Worm (Caenorhabditis elegans): ENCODE measurements around the gene asm-1.

The asm-1 gene

ce11 chrII:6943299-6944051, 33.6 kb downstream of the asm-1 start (continued):
- no peak for TF ChIP-seq ceh-20 (GFP tag; IDR thresholded peaks at IDR 0.05)
- no peak for TF ChIP-seq lin-1 (GFP tag; IDR thresholded peaks at IDR 0.05)
- peak; percentile 78 for TF ChIP-seq egl-43 (GFP tag; IDR thresholded peaks at IDR 0.05)
- no peak for TF ChIP-seq ZK546.5 (tag; optimal IDR thresholded peaks at IDR 0.05)
- peak; percentile 89 for TF ChIP-seq aha-1 (tag)
- TF ChIP-seq lsy-2 (tag; optimal IDR thresholded peaks at IDR 0.05): no peak
- peak; percentile 30 for TF ChIP-seq mep-1 (tag; optimal IDR thresholded peaks at IDR 0.05)
- peak; percentile 43 for TF ChIP-seq nhr-77 (tag; optimal IDR thresholded peaks at IDR 0.05)
- no peak for TF ChIP-seq dmd-8 (GFP tag; IDR thresholded peaks at IDR 0.05)
- TF ChIP-seq hlh-11 (tag; optimal IDR thresholded peaks at IDR 0.05): peak; percentile 30
- TF ChIP-seq F26F4.8 (GFP tag; conservative IDR thresholded peaks at IDR 0.05): no peak
- peak; percentile 29 for TF ChIP-seq dmd-6 (GFP tag; IDR thresholded peaks at IDR 0.05)
- no peak for TF ChIP-seq spr-3 (GFP tag; optimal IDR thresholded peaks at IDR 0.05)
- TF ChIP-seq skn-1 (tag; optimal IDR thresholded peaks at IDR 0.05): no peak
- TF ChIP-seq set-16 (GFP tag; IDR thresholded peaks at IDR 0.05): peak; percentile 97
- peak in 1 of 2 experiments; percentile 31 for TF ChIP-seq hif-1 (tag; optimal IDR thresholded peaks at IDR 0.05)
- TF ChIP-seq daf-19 (GFP tag; conservative IDR thresholded peaks at IDR 0.05): no peak

ce11 chrII:6951250-6951806, 41.5 kb downstream of the asm-1 start, which contains the start of the genes malt-1 and ceh-38:
Gene malt-1, minus strand, starts transcription at chrII:6951300.
Gene ceh-38, plus strand, starts transcription at chrII:6951526.
- TF ChIP-seq egl-27 (tag; optimal IDR thresholded peaks at IDR 0.05) (no peak), ceh-44 (GFP tag; IDR thresholded peaks at IDR 0.05) (no peak), mxl-2 (GFP tag; conservative IDR thresholded peaks at IDR 0.05) (no peak), nhr-10 (tag; optimal IDR thresholded peaks at IDR 0.05) (peak; percentile 68), lin-13 (GFP tag; optimal IDR thresholded peaks at IDR 0.05) (peak; percentile 88), tag-97 (GFP tag; IDR thresholded peaks at IDR 0.05) (no peak), lir-3 (tag; optimal IDR thresholded peaks at IDR 0.05) (no peak), nhr-11 (tag; optimal IDR thresholded peaks at IDR 0.05) (peak; percentile 98), ZK546.5 (tag; optimal IDR thresholded peaks at IDR 0.05) (peak in 1 of 2 experiments; percentile 60), daf-16 (GFP tag; optimal IDR thresholded peaks at IDR 0.05) (peak; percentile 32 to 34), daf-16 (tag; optimal IDR thresholded peaks at IDR 0.05) (peak; percentile 90), nhr-6 (tag; optimal IDR thresholded peaks at IDR 0.05) (peak; percentile 95), jun-1 (tag; optimal IDR thresholded peaks at IDR 0.05) (peak; percentile 81), mdl-1 (tag; optimal IDR thresholded peaks at IDR 0.05) (peak; percentile 54 to 98), dpl-1 (GFP tag; optimal IDR thresholded peaks at IDR 0.05) (peak; percentile 83), nhr-237 (tag; optimal IDR thresholded peaks at IDR 0.05) (no peak), dmd-6 (GFP tag; IDR thresholded peaks at IDR 0.05) (peak; percentile 89), pha-4 (GFP tag; IDR thresholded peaks at IDR 0.05) (peak; percentile 64), pha-4 (tag; optimal IDR thresholded peaks at IDR 0.05) (no peak), spr-3 (GFP tag; optimal IDR thresholded peaks at IDR 0.05) (peak; percentile 12), vab-7 (GFP tag; IDR thresholded peaks at IDR 0.05) (peak; percentile 77), mep-1 (tag; optimal IDR thresholded peaks at IDR 0.05) (peak; percentile 98), dve-1 (tag; optimal IDR thresholded peaks at IDR 0.05; ENCODE audit: insufficient read depth) (peak; percentile 98), ama-1 (optimal IDR thresholded peaks at IDR 0.05) (no peak), skn-1 (tag; optimal IDR thresholded peaks at IDR 0.05) (peak; percentile 28), F10B5.3 (tag; optimal IDR thresholded peaks at IDR 0.05) (peak; percentile 74), gei-8 (GFP tag; optimal IDR thresholded peaks at IDR 0.05) (no peak), F37D6.2 (tag; optimal IDR thresholded peaks at IDR 0.05) (peak; percentile 90), mxl-3 (GFP tag; optimal IDR thresholded peaks at IDR 0.05) (peak; percentile 93), duxl-1 (tag; optimal IDR thresholded peaks at IDR 0.05; ENCODE audit: poor library complexity) (peak; percentile 89), sdz-12 (GFP tag; optimal IDR thresholded peaks at IDR 0.05) (no peak), snpc-4 (tag; optimal IDR thresholded peaks at IDR 0.05) (peak; percentile 72), lin-38 (GFP tag; IDR thresholded peaks at IDR 0.05) (peak; percentile 73), unc-130 (GFP tag; optimal IDR thresholded peaks at IDR 0.05) (peak; percentile 16), nhr-28 (tag; optimal IDR thresholded peaks at IDR 0.05) (peak; percentile 97), unc-39 (tag; optimal IDR thresholded peaks at IDR 0.05) (no peak), Y75B8A.6 (GFP tag; IDR thresholded peaks at IDR 0.05) (no peak)
